Fruit fly (Drosophila melanogaster): ENCODE data around the gene Wdr37.

Gene Wdr37

DNA sequence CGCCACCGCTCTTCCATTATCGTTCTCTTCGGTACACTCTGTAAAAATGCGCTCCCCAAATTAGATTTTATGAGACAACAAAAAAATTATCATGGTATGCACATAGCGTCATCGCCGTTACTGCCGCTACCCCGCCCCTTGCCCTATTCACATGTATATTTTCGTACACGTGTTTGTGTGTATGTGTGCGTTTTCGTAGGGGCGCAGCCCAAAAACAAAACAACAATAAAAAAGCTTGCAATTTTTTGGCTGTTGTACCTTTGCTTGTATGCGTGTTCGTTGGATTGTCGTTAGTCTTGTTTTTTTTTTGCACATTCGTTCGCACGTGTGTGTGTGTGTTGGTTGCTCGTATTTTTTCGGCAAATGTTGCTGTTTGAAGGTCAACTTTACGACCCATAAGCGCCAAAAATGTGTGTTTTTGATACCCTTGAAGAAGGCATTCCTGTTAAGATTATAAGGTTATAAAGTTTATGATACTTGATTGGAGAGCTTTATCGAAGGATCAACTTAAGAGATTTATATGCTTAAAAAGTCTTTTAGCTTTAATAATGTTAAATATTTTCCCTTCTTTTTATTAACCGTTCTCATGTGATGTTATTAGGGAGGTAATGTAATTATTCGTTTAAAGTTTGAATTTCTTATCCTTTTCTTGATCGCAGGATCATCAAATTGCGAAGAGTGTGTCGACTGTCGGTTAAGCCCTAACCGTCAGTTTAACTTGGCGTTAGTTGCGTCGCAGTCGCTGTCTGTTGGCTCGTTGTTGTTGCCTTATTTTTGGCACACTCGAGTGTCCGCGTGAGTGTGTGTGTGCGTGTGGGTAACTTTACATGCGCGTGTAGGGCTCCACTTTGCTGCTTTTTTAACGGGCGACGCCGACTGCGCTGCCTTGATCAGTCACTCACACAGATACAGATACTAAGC lies 45.8 kb upstream of the Wdr37 start (continued):
- no peak for TF ChIP-seq CG8089 (GFP tag; optimal IDR thresholded peaks at IDR 0.05)
- TF ChIP-seq CG17186 (GFP tag; optimal IDR thresholded peaks at IDR 0.05), result no peak
- no peak for TF ChIP-seq peb (GFP tag; IDR thresholded peaks at IDR 0.05)
- no peak for TF ChIP-seq CG3838 (GFP tag; optimal IDR thresholded peaks at IDR 0.05)
- TF ChIP-seq Ets65A (GFP tag), result no peak
- TF ChIP-seq tin (GFP tag; optimal IDR thresholded peaks at IDR 0.05), result no peak
- no peak for TF ChIP-seq pros (GFP tag; optimal IDR thresholded peaks at IDR 0.05)
- no peak for TF ChIP-seq Sox100B (GFP tag; optimal IDR thresholded peaks at IDR 0.05)
- no peak for TF ChIP-seq az2 (GFP tag; optimal IDR thresholded peaks at IDR 0.05)
- TF ChIP-seq CG6683 (GFP tag; optimal IDR thresholded peaks at IDR 0.05), result no peak
- TF ChIP-seq yki (optimal IDR thresholded peaks at IDR 0.05), result no peak
- 0 out of 2 replicates have a peak, but pooled peaks have one; percentile 44 for TF ChIP-seq slbo (GFP tag; IDR thresholded peaks at IDR 0.05)
- no peak for TF ChIP-seq vnd (GFP tag; IDR thresholded peaks at IDR 0.05; ENCODE audit: partially characterized antibody)
- no peak for TF ChIP-seq CG7963 (GFP tag; IDR thresholded peaks at IDR 0.05; ENCODE audit: partially characterized antibody)
- peak; percentile 26; the same call in 1 of the 2 replicates for TF ChIP-seq CG8765 (GFP tag; IDR thresholded peaks at IDR 0.05)
- no peak for TF ChIP-seq fd102C (GFP tag; optimal IDR thresholded peaks at IDR 0.05)
- no peak for TF ChIP-seq CG2202 (tag; optimal IDR thresholded peaks at IDR 0.05)
- TF ChIP-seq hkb (optimal IDR thresholded peaks at IDR 0.05), result no peak
- no peak for TF ChIP-seq hkb (GFP tag; IDR thresholded peaks at IDR 0.05)
- TF ChIP-seq CG1832 (GFP tag; optimal IDR thresholded peaks at IDR 0.05), result no peak
- TF ChIP-seq Blimp-1 (GFP tag; optimal IDR thresholded peaks at IDR 0.05), result no peak
- peak; percentile 87 for TF ChIP-seq CG2120 (GFP tag; optimal IDR thresholded peaks at IDR 0.05)
- no peak for TF ChIP-seq slp2 (GFP tag; optimal IDR thresholded peaks at IDR 0.05)
- TF ChIP-seq Ets97D (GFP tag; optimal IDR thresholded peaks at IDR 0.05), result no peak
- TF ChIP-seq kah (GFP tag; optimal IDR thresholded peaks at IDR 0.05), result no peak
- no peak for TF ChIP-seq CG14441 (GFP tag; IDR thresholded peaks at IDR 0.05)
- TF ChIP-seq luna (GFP tag; optimal IDR thresholded peaks at IDR 0.05), result no peak
- peak; percentile 59 for TF ChIP-seq CG12155 (GFP tag; optimal IDR thresholded peaks at IDR 0.05)
- TF ChIP-seq chif (GFP tag; optimal IDR thresholded peaks at IDR 0.05), result no peak
- TF ChIP-seq zen2 (GFP tag; IDR thresholded peaks at IDR 0.05; ENCODE audit: partially characterized antibody), result no peak
- no peak for TF ChIP-seq CG4730 (GFP tag; IDR thresholded peaks at IDR 0.05)
- TF ChIP-seq onecut (GFP tag; IDR thresholded peaks at IDR 0.05), result no peak
- TF ChIP-seq CG15011 (GFP tag; optimal IDR thresholded peaks at IDR 0.05), result peak; percentile 7
- no peak for TF ChIP-seq CG18764 (GFP tag; optimal IDR thresholded peaks at IDR 0.05)
- TF ChIP-seq sna (GFP tag; IDR thresholded peaks at IDR 0.05; ENCODE audit: partially characterized antibody), result no peak
- TF ChIP-seq so (GFP tag; IDR thresholded peaks at IDR 0.05), result no peak
- TF ChIP-seq gsb-n (tag; optimal IDR thresholded peaks at IDR 0.05), result no peak
- no peak for TF ChIP-seq usp (GFP tag; optimal IDR thresholded peaks at IDR 0.05)
- TF ChIP-seq hth (optimal IDR thresholded peaks at IDR 0.05), result no peak
- no peak for TF ChIP-seq mirr (GFP tag; optimal IDR thresholded peaks at IDR 0.05)
- TF ChIP-seq CG7357 (GFP tag; IDR thresholded peaks at IDR 0.05), result no peak
- TF ChIP-seq Rfx (GFP tag; IDR thresholded peaks at IDR 0.05), result no peak
- TF ChIP-seq z (GFP tag; IDR thresholded peaks at IDR 0.05), result no peak
- no peak for TF ChIP-seq run (tag; optimal IDR thresholded peaks at IDR 0.05)
- no peak for TF ChIP-seq Spps (tag; optimal IDR thresholded peaks at IDR 0.05)
- TF ChIP-seq lov (optimal IDR thresholded peaks at IDR 0.05), result no peak
- no peak for TF ChIP-seq lov (GFP tag; IDR thresholded peaks at IDR 0.05)
- TF ChIP-seq CG4328 (GFP tag; optimal IDR thresholded peaks at IDR 0.05), result no peak
- TF ChIP-seq CG2712 (tag; optimal IDR thresholded peaks at IDR 0.05), result no peak
- no peak for TF ChIP-seq GATAe (GFP tag; conservative IDR thresholded peaks at IDR 0.05)
- TF ChIP-seq CG2116 (GFP tag; optimal IDR thresholded peaks at IDR 0.05), result no peak
